Worm (Caenorhabditis elegans) whole organism, late embryonic: ENCODE results near the gene F56F11.1.

Experiments
- ceh-14 ChIP-seq: sonication (generic microtip); optimal IDR thresholded peaks from 2 replicates; lab custom pipeline; 2016; ENCODE audit warnings: missing genotype, missing genetic modification characterization, missing compliant biosample characterization
- ceh-18 ChIP-seq: sonication (generic microtip); optimal IDR thresholded peaks from 2 replicates; lab custom pipeline; 2016; ENCODE audit warnings: missing genetic modification characterization, missing compliant biosample characterization
- ceh-2 ChIP-seq: sonication (generic microtip); optimal IDR thresholded peaks from 2 replicates; lab custom pipeline; 2016; ENCODE audit warnings: missing genotype, missing genetic modification characterization, missing compliant biosample characterization
- ceh-22 ChIP-seq: sonication (generic microtip); optimal IDR thresholded peaks from 2 replicates; lab custom pipeline; 2017; ENCODE audit warnings: missing biosample characterization, missing genetic modification characterization
- ceh-30 ChIP-seq: fragments of 150-350 bp; optimal IDR thresholded peaks from 2 replicates; lab custom pipeline; 2014; ENCODE audit warnings: missing biosample characterization, missing genetic modification characterization
- ceh-31 ChIP-seq: sonication (generic microtip); optimal IDR thresholded peaks from 2 replicates; lab custom pipeline; 2016; ENCODE audit warnings: missing genetic modification characterization, missing compliant biosample characterization
- ceh-45 ChIP-seq: fragments of 200-800 bp; sonication (Bioruptor generic); IDR thresholded peaks from 2 replicates; pipeline ENCODE4 v1.3.6; 2022; ENCODE audit warnings: missing genetic modification reagents, missing genetic modification characterization, missing compliant biosample characterization
- ceh-48 ChIP-seq: sonication (generic microtip); optimal IDR thresholded peaks from 2 replicates; lab custom pipeline; 2016; ENCODE audit warnings: missing genetic modification characterization, inconsistent platforms, missing compliant biosample characterization
- che-1 ChIP-seq: sonication (generic microtip); optimal IDR thresholded peaks from 2 replicates; lab custom pipeline; 2016; ENCODE audit warnings: mild to moderate bottlenecking, missing genetic modification characterization, missing compliant biosample characterization
- dmd-4 ChIP-seq: sonication (generic microtip); optimal IDR thresholded peaks from 2 replicates; lab custom pipeline; 2016; ENCODE audit warnings: borderline replicate concordance, missing genetic modification characterization, missing compliant biosample characterization
- elt-2 ChIP-seq: sonication (generic microtip); optimal IDR thresholded peaks from 2 replicates; lab custom pipeline; 2016; ENCODE audit warnings: missing genetic modification reagents, missing genetic modification characterization, missing compliant biosample characterization
- fkh-10 ChIP-seq: fragments of 150-350 bp; optimal IDR thresholded peaks from 2 replicates; lab custom pipeline; 2014; ENCODE audit warnings: missing biosample characterization, missing genetic modification reagents, missing genetic modification characterization
- gmeb-2 ChIP-seq: sonication (generic microtip); optimal IDR thresholded peaks from 2 replicates; lab custom pipeline; 2016; ENCODE audit warnings: missing genetic modification characterization, inconsistent platforms, missing compliant biosample characterization
- hlh-13 ChIP-seq: fragments of 200-800 bp; sonication (Bioruptor generic); optimal IDR thresholded peaks from 2 replicates; lab custom pipeline; 2018; ENCODE audit warnings: mild to moderate bottlenecking, missing genetic modification characterization, missing compliant biosample characterization
- hlh-15 ChIP-seq: sonication (generic microtip); optimal IDR thresholded peaks from 2 replicates; lab custom pipeline; 2016; ENCODE audit warnings: missing genetic modification characterization, missing compliant biosample characterization
- hlh-6 ChIP-seq: sonication (generic microtip); optimal IDR thresholded peaks from 2 replicates; lab custom pipeline; 2016; ENCODE audit warnings: missing genotype, missing genetic modification characterization, missing compliant biosample characterization
- lim-6 ChIP-seq: sonication (generic microtip); optimal IDR thresholded peaks from 2 replicates; lab custom pipeline; 2016; ENCODE audit warnings: missing genetic modification characterization, missing compliant biosample characterization
- lin-11 ChIP-seq: fragments of 200-800 bp; sonication (Bioruptor generic); optimal IDR thresholded peaks from 2 replicates; lab custom pipeline; 2018; ENCODE audit warnings: mild to moderate bottlenecking, missing genetic modification characterization, missing compliant biosample characterization
- madf-2 ChIP-seq: sonication (generic microtip); optimal IDR thresholded peaks from 2 replicates; lab custom pipeline; 2017; ENCODE audit warnings: missing genetic modification characterization, missing compliant biosample characterization
- nfya-1 ChIP-seq: sonication (generic microtip); optimal IDR thresholded peaks from 2 replicates; lab custom pipeline; 2017; ENCODE audit warnings: missing genetic modification characterization, mild to moderate bottlenecking, missing compliant biosample characterization, antibody characterized with exemption, moderate library complexity
- nhr-11 ChIP-seq: fragments of 150-350 bp; optimal IDR thresholded peaks from 2 replicates; lab custom pipeline; 2014; ENCODE audit warnings: missing biosample characterization, missing genetic modification characterization
- pag-3 ChIP-seq: sonication (generic microtip); optimal IDR thresholded peaks from 2 replicates; lab custom pipeline; 2016; ENCODE audit warnings: missing compliant biosample characterization, missing genetic modification characterization, borderline replicate concordance
- pha-2 ChIP-seq: sonication (generic microtip); optimal IDR thresholded peaks from 2 replicates; lab custom pipeline; 2017; ENCODE audit warnings: mild to moderate bottlenecking, missing genetic modification characterization, missing compliant biosample characterization
- pqm-1 ChIP-seq: sonication (generic microtip); optimal IDR thresholded peaks from 2 replicates; lab custom pipeline; 2016; ENCODE audit warnings: missing genetic modification characterization, missing compliant biosample characterization
- pros-1 ChIP-seq: fragments of 150-350 bp; optimal IDR thresholded peaks from 2 replicates; lab custom pipeline; 2014; ENCODE audit warnings: missing biosample characterization, missing genetic modification reagents, missing genetic modification characterization
- ref-2 ChIP-seq: sonication (generic microtip); optimal IDR thresholded peaks from 2 replicates; lab custom pipeline; 2016; ENCODE audit warnings: missing genetic modification characterization, missing compliant biosample characterization
- sox-4 ChIP-seq: sonication (generic microtip); optimal IDR thresholded peaks from 2 replicates; lab custom pipeline; 2017; ENCODE audit warnings: mild to moderate bottlenecking, missing genetic modification characterization, inconsistent platforms, missing compliant biosample characterization
- tbx-2 ChIP-seq: sonication (generic microtip); optimal IDR thresholded peaks from 2 replicates; lab custom pipeline; 2016; ENCODE audit warnings: missing genetic modification characterization, missing compliant biosample characterization
- tbx-7 ChIP-seq: sonication (generic microtip); optimal IDR thresholded peaks from 2 replicates; lab custom pipeline; 2016; ENCODE audit warnings: missing genotype, missing genetic modification characterization, missing compliant biosample characterization
- ttx-3 ChIP-seq: sonication (generic microtip); optimal IDR thresholded peaks from 2 replicates; lab custom pipeline; 2016; ENCODE audit warnings: missing genetic modification reagents, missing genetic modification characterization, missing compliant biosample characterization
- unc-3 ChIP-seq, 2 experiments: fragments of 200-800 bp in 1 of 2; sonication (Bioruptor generic) in 1 of 2; sonication (generic microtip) in 1 of 2; conservative IDR thresholded peaks in 1 of 2; optimal IDR thresholded peaks in 1 of 2; 2 replicates each; pipeline versions ENCODE4 v1.3.6 to Lab custom; 2016 to 2022; ENCODE audit warnings: missing compliant biosample characterization in 2 of 2, missing genetic modification characterization in 2 of 2, missing genetic modification reagents in 1 of 2
- unc-42 ChIP-seq: sonication (generic microtip); optimal IDR thresholded peaks from 2 replicates; lab custom pipeline; 2016; ENCODE audit warnings: missing genotype, missing genetic modification characterization, missing compliant biosample characterization
- unc-86 ChIP-seq: sonication (generic microtip); optimal IDR thresholded peaks from 2 replicates; lab custom pipeline; 2016; ENCODE audit warnings: missing genetic modification characterization, missing compliant biosample characterization
- zip-5 ChIP-seq: sonication (generic microtip); optimal IDR thresholded peaks from 2 replicates; lab custom pipeline; 2016; ENCODE audit warnings: missing genetic modification characterization, missing compliant biosample characterization

F56F11.1 gene

ce11 chrIII:2912916-2913315 is 21.4 kb downstream of the F56F11.1 start:
- TF ChIP-seq lim-6, result no peak
- TF ChIP-seq pha-2 (tag; lab: Kevin White, UChicago), result no peak
- no peak for TF ChIP-seq tbx-7 (tag; lab: Kevin White, UChicago)
- no peak for TF ChIP-seq ceh-18 (tag; lab: Kevin White, UChicago)
- TF ChIP-seq pqm-1 (tag; lab: Kevin White, UChicago), result no peak
- TF ChIP-seq ttx-3 (tag; lab: Kevin White, UChicago), result no peak
- TF ChIP-seq nhr-11 (tag; lab: Kevin White, UChicago), result no peak

ce11 chrIII:2914029-2914428 is 22.5 kb downstream of the F56F11.1 start:
- TF ChIP-seq ref-2 (tag; lab: Kevin White, UChicago) (no peak), fkh-10 (GFP tag; lab: Kevin White, UChicago) (peak; percentile 46), nfya-1 (tag; lab: Kevin White, UChicago) (no peak), elt-2 (no peak), ceh-31 (tag; lab: Kevin White, UChicago) (peak; percentile 13), pag-3 (tag; lab: Kevin White, UChicago) (no peak), dmd-4 (tag; lab: Kevin White, UChicago) (no peak), che-1 (no peak), ceh-45 (GFP tag; lab: Robert Waterston, UW) (no peak), ceh-2 (tag; lab: Kevin White, UChicago) (no peak), sox-4 (no peak), lin-11 (tag; lab: Kevin White, UChicago) (no peak), ceh-30 (tag; lab: Kevin White, UChicago) (no peak), unc-42 (tag; lab: Kevin White, UChicago) (peak; percentile 99)

ce11 chrIII:2918655-2919054 is 27.1 kb downstream of the F56F11.1 start:
- TF ChIP-seq unc-86 (tag; lab: Kevin White, UChicago) (no peak), unc-3 (GFP tag; conservative IDR thresholded peaks at IDR 0.05; lab: Robert Waterston, UW) (0 out of 2 replicates have a peak, but pooled peaks have one; percentile 5), unc-3 (tag; optimal IDR thresholded peaks at IDR 0.05; lab: Kevin White, UChicago) (no peak)
- TF ChIP-seq, all 69 proteins: peak for 1

- TF ChIP-seq pag-3 (tag; lab: Kevin White, UChicago), result no peak
- no peak for TF ChIP-seq hlh-6 (tag; lab: Kevin White, UChicago)
- TF ChIP-seq ceh-48 (tag; lab: Kevin White, UChicago), result no peak
- TF ChIP-seq ceh-22, result no peak
- no peak for TF ChIP-seq ceh-14 (tag; lab: Kevin White, UChicago)
- TF ChIP-seq madf-2 (tag; lab: Kevin White, UChicago), result no peak
- TF ChIP-seq hlh-15 (tag; lab: Kevin White, UChicago), result no peak
- no peak for TF ChIP-seq che-1
- TF ChIP-seq zip-5 (tag; lab: Kevin White, UChicago), result no peak
- TF ChIP-seq hlh-13 (GFP tag; lab: Kevin White, UChicago), result no peak
- no peak for TF ChIP-seq gmeb-2
- no peak for TF ChIP-seq ttx-3 (tag; lab: Kevin White, UChicago)
- TF ChIP-seq pros-1, result no peak
- TF ChIP-seq tbx-2 (tag; lab: Kevin White, UChicago), result no peak
Measured at ce11 chrIII:2920281-2920680, 28.7 kb downstream of the F56F11.1 start.

ce11 chrIII:2920866-2921265 is 29.3 kb downstream of the F56F11.1 start:
- no peak for TF ChIP-seq hlh-6 (tag; lab: Kevin White, UChicago)
- peak; percentile 74 for TF ChIP-seq unc-42 (tag; lab: Kevin White, UChicago)
- TF ChIP-seq nfya-1 (tag; lab: Kevin White, UChicago), result no peak
